Fruit fly (Drosophila melanogaster) whole organism, embryonic: ENCODE measurements around the gene CG14803.

ENCODE experiments used
- Ada2b ChIP-seq: fragments of 200-800 bp; sonication (Bioruptor generic); IDR thresholded peaks from 2 replicates; pipeline ENCODE4 v1.3.6; 2022; ENCODE audit warnings: missing biosample characterization, missing genetic modification characterization
- Antp ChIP-seq: fragments of 200-800 bp; sonication (Bioruptor generic); optimal IDR thresholded peaks from 3 replicates; lab custom pipeline; 2016; ENCODE audit warnings: missing biosample characterization, missing genetic modification characterization
- Bgb ChIP-seq: fragments of 200-800 bp; sonication (Bioruptor generic); IDR thresholded peaks from 2 replicates; pipeline ENCODE4 v1.3.6; 2022; ENCODE audit warnings: missing biosample characterization, missing genetic modification characterization; ENCODE audit not compliant: partially characterized antibody
- CG11504 ChIP-seq: fragments of 200-800 bp; sonication (Bioruptor generic); optimal IDR thresholded peaks from 3 replicates; lab custom pipeline; 2019; ENCODE audit warnings: missing biosample characterization, mild to moderate bottlenecking, missing genetic modification characterization, moderate library complexity
- CG12104 ChIP-seq: fragments of 200-800 bp; sonication (Bioruptor generic); optimal IDR thresholded peaks from 3 replicates; lab custom pipeline; 2016; ENCODE audit warnings: missing biosample characterization, missing genetic modification characterization
- CG12769 ChIP-seq: fragments of 200-800 bp; sonication (Bioruptor generic); optimal IDR thresholded peaks from 2 replicates; lab custom pipeline; 2019; ENCODE audit warnings: missing biosample characterization, mild to moderate bottlenecking, missing genetic modification characterization, moderate library complexity
- CG13624 ChIP-seq: fragments of 200-800 bp; sonication (Bioruptor generic); optimal IDR thresholded peaks from 2 replicates; lab custom pipeline; 2016; ENCODE audit warnings: missing biosample characterization, missing genetic modification characterization
- CG14441 ChIP-seq: fragments of 200-800 bp; sonication (Bioruptor generic); IDR thresholded peaks from 2 replicates; pipeline ENCODE4 v1.3.6; 2022; ENCODE audit warnings: missing biosample characterization, missing genetic modification characterization
- CG1529 ChIP-seq: fragments of 200-800 bp; sonication (Bioruptor generic); optimal IDR thresholded peaks from 3 replicates; lab custom pipeline; 2018; ENCODE audit warnings: missing biosample characterization, missing genetic modification characterization
- CG18599 ChIP-seq: fragments of 200-800 bp; sonication (Bioruptor generic); optimal IDR thresholded peaks from 3 replicates; lab custom pipeline; 2017; ENCODE audit warnings: missing biosample characterization, missing genetic modification characterization, mild to moderate bottlenecking, moderate library complexity, missing genetic modification reagents
- CG2678 ChIP-seq: fragments of 200-800 bp; sonication (Bioruptor generic); optimal IDR thresholded peaks from 3 replicates; lab custom pipeline; 2019; ENCODE audit warnings: missing biosample characterization, mild to moderate bottlenecking, missing genetic modification characterization, moderate library complexity
- CG32772 ChIP-seq: fragments of 200-800 bp; sonication (Bioruptor generic); IDR thresholded peaks from 2 replicates; pipeline ENCODE4 v1.3.6; 2022; ENCODE audit warnings: missing biosample characterization, missing genetic modification characterization
- CG3838 ChIP-seq: fragments of 200-800 bp; sonication (Bioruptor generic); optimal IDR thresholded peaks from 3 replicates; lab custom pipeline; 2016; ENCODE audit warnings: missing biosample characterization, missing genetic modification characterization
- CG43689 ChIP-seq: fragments of 200-800 bp; sonication (Bioruptor generic); IDR thresholded peaks from 2 replicates; pipeline ENCODE4 v1.3.6; 2022; ENCODE audit warnings: missing biosample characterization, missing genetic modification characterization
- CG4404 ChIP-seq: fragments of 200-800 bp; sonication (Bioruptor generic); IDR thresholded peaks from 2 replicates; pipeline ENCODE4 v1.3.6; 2022; ENCODE audit warnings: missing biosample characterization, missing genetic modification characterization
- CG7271 ChIP-seq: fragments of 200-800 bp; sonication (Bioruptor generic); optimal IDR thresholded peaks from 2 replicates; lab custom pipeline; 2018; ENCODE audit warnings: missing biosample characterization, mild to moderate bottlenecking, missing genetic modification characterization, moderate library complexity
- CG7839 ChIP-seq: fragments of 200-800 bp; sonication (Bioruptor generic); optimal IDR thresholded peaks from 3 replicates; lab custom pipeline; 2018; ENCODE audit warnings: missing biosample characterization, mild to moderate bottlenecking, missing genetic modification characterization, moderate library complexity
- CHES-1-like ChIP-seq: fragments of 200-800 bp; sonication (Bioruptor generic); optimal IDR thresholded peaks from 2 replicates; lab custom pipeline; 2016; ENCODE audit warnings: missing biosample characterization, missing genetic modification characterization
- CTCF ChIP-seq: fragments of 200-800 bp; sonication (Bioruptor generic); optimal IDR thresholded peaks from 2 replicates; lab custom pipeline; 2017; ENCODE audit warnings: missing biosample characterization, mild to moderate bottlenecking, missing genetic modification characterization, moderate library complexity
- Drgx ChIP-seq: fragments of 200-800 bp; sonication (Bioruptor generic); IDR thresholded peaks from 2 replicates; pipeline ENCODE4 v1.3.6; 2022; ENCODE audit warnings: missing biosample characterization, missing genetic modification characterization
- Gug ChIP-seq: fragments of 200-800 bp; sonication (Bioruptor generic); IDR thresholded peaks from 4 replicates; pipeline ENCODE4 v1.3.6; 2022; ENCODE audit warnings: missing biosample characterization, missing genetic modification characterization
- HLH3B ChIP-seq: fragments of 200-800 bp; sonication (Bioruptor generic); IDR thresholded peaks from 2 replicates; pipeline ENCODE4 v1.3.6; 2022; ENCODE audit warnings: missing biosample characterization, missing genetic modification characterization
- Hmr ChIP-seq: fragments of 200-800 bp; sonication (Bioruptor generic); optimal IDR thresholded peaks from 3 replicates; lab custom pipeline; 2017; ENCODE audit warnings: mild to moderate bottlenecking, missing biosample characterization, missing genetic modification reagents, missing genetic modification characterization
- Hmx ChIP-seq: fragments of 200-800 bp; sonication (Bioruptor generic); optimal IDR thresholded peaks from 2 replicates; lab custom pipeline; 2016; ENCODE audit warnings: missing biosample characterization, missing genetic modification characterization
- Med ChIP-seq: fragments of 200-800 bp; sonication (Bioruptor generic); peaks from one replicate; lab custom pipeline; 2016; ENCODE audit warnings: missing biosample characterization, missing genetic modification characterization, mild to moderate bottlenecking, inconsistent platforms, moderate library complexity
- Optix ChIP-seq: fragments of 200-800 bp; sonication (Bioruptor generic); IDR thresholded peaks from 3 replicates; pipeline ENCODE4 v1.3.6; 2022; ENCODE audit warnings: missing biosample characterization, missing genetic modification characterization
- Rfx ChIP-seq: fragments of 200-800 bp; sonication (Bioruptor generic); IDR thresholded peaks from 2 replicates; pipeline ENCODE4 v1.3.6; 2022; ENCODE audit warnings: missing biosample characterization, missing genetic modification characterization
- Trl ChIP-seq, 3 experiments: fragments of >200 bp in 2 of 3; fragments of 200-800 bp in 1 of 3; sonication (Bioruptor generic) in 1 of 3; optimal IDR thresholded peaks; 2 replicates in 1 of 3; 3 replicates in 2 of 3; lab custom pipeline; 2016 to 2017; ENCODE audit warnings: missing biosample characterization in 1 of 3, missing genetic modification characterization in 1 of 3
- Xrp1 ChIP-seq: fragments of 200-800 bp; sonication (Bioruptor generic); IDR thresholded peaks from 2 replicates; pipeline ENCODE4 v1.3.6; 2022; ENCODE audit warnings: missing biosample characterization, missing genetic modification characterization
- bab2 ChIP-seq: fragments of 200-800 bp; sonication (Bioruptor generic); optimal IDR thresholded peaks from 2 replicates; lab custom pipeline; 2016; ENCODE audit warnings: missing biosample characterization, missing genetic modification characterization
- bsh ChIP-seq, 2 experiments: fragments of 200-800 bp; sonication (Bioruptor generic); optimal IDR thresholded peaks; 2 replicates each; lab custom pipeline; 2017 to 2018; ENCODE audit warnings: mild to moderate bottlenecking in 2 of 2, missing biosample characterization in 2 of 2, missing genetic modification characterization in 2 of 2, moderate library complexity in 1 of 2
- cwo ChIP-seq: fragments of 200-800 bp; sonication (Bioruptor generic); optimal IDR thresholded peaks from 3 replicates; lab custom pipeline; 2017; ENCODE audit warnings: missing biosample characterization, missing genetic modification characterization, mild to moderate bottlenecking, moderate library complexity, missing genetic modification reagents
- dmrt99B ChIP-seq: fragments of 200-800 bp; sonication (Bioruptor generic); optimal IDR thresholded peaks from 2 replicates; lab custom pipeline; 2018; ENCODE audit warnings: missing biosample characterization, mild to moderate bottlenecking, missing genetic modification characterization, moderate library complexity
- esg ChIP-seq: fragments of 200-800 bp; sonication (Bioruptor generic); conservative IDR thresholded peaks from 2 replicates; pipeline ENCODE4 v1.3.6; 2022; ENCODE audit warnings: missing biosample characterization, missing genetic modification characterization
- gem ChIP-seq: fragments of 200-800 bp; sonication (Bioruptor generic); optimal IDR thresholded peaks from 2 replicates; lab custom pipeline; 2019; ENCODE audit warnings: missing biosample characterization, mild to moderate bottlenecking, missing genetic modification characterization, moderate library complexity
- grn ChIP-seq: fragments of 200-800 bp; sonication (Bioruptor generic); optimal IDR thresholded peaks from 3 replicates; lab custom pipeline; 2017; ENCODE audit warnings: missing biosample characterization, missing genetic modification characterization
- hkb ChIP-seq, 2 experiments: fragments of 200-800 bp in 1 of 2; fragments of >200 bp in 1 of 2; sonication (Bioruptor generic) in 1 of 2; IDR thresholded peaks in 1 of 2; optimal IDR thresholded peaks in 1 of 2; 2 replicates each; pipeline versions ENCODE4 v1.3.6 to Lab custom; 2017 to 2022; ENCODE audit warnings: missing biosample characterization in 1 of 2, missing genetic modification characterization in 1 of 2
- lmd ChIP-seq: fragments of 200-800 bp; sonication (Bioruptor generic); IDR thresholded peaks from 2 replicates; pipeline ENCODE4 v1.3.6; 2022; ENCODE audit warnings: missing biosample characterization, missing genetic modification characterization
- nom ChIP-seq: fragments of 200-800 bp; sonication (Bioruptor generic); optimal IDR thresholded peaks from 2 replicates; lab custom pipeline; 2017; ENCODE audit warnings: missing biosample characterization, missing genetic modification characterization, mild to moderate bottlenecking, moderate library complexity, missing genetic modification reagents
- org-1 ChIP-seq: fragments of 200-800 bp; sonication (Bioruptor generic); optimal IDR thresholded peaks from 2 replicates; lab custom pipeline; 2017; ENCODE audit warnings: missing biosample characterization, missing genetic modification characterization
- pnt ChIP-seq: fragments of 200-800 bp; sonication (Bioruptor generic); optimal IDR thresholded peaks from 3 replicates; lab custom pipeline; 2016; ENCODE audit warnings: missing biosample characterization, missing genetic modification characterization
- prd ChIP-seq, 3 experiments: fragments of >200 bp in 2 of 3; fragments of 200-800 bp in 1 of 3; sonication (Bioruptor generic) in 1 of 3; optimal IDR thresholded peaks in 2 of 3; IDR thresholded peaks in 1 of 3; 2 replicates in 2 of 3; 3 replicates in 1 of 3; pipeline versions ENCODE4 v1.3.6 to Lab custom; 2017 to 2022; ENCODE audit warnings: missing biosample characterization in 1 of 3, missing genetic modification characterization in 1 of 3
- row ChIP-seq: fragments of 200-800 bp; sonication (Bioruptor generic); IDR thresholded peaks from 3 replicates; pipeline ENCODE4 v1.3.6; 2022; ENCODE audit warnings: missing biosample characterization, missing genetic modification characterization
- slbo ChIP-seq: fragments of 200-800 bp; sonication (Bioruptor generic); IDR thresholded peaks from 2 replicates; pipeline ENCODE4 v1.3.6; 2022; ENCODE audit warnings: missing biosample characterization, missing genetic modification characterization

The CG14803 gene

dm6 chrX:1824610-1824948 lies 44.1 kb upstream of the CG14803 start (continued):
- TF ChIP-seq bsh (GFP tag; optimal IDR thresholded peaks at IDR 0.05; lab: Kevin White, UChicago) (peak in 1 of 2 experiments; percentile 31), dmrt99B (tag; lab: Kevin White, UChicago) (peak; percentile 29), Gug (GFP tag; lab: Robert Waterston, UW) (peak; percentile 12; the same call in 1 of the 4 replicates), CTCF (GFP tag; lab: Kevin White, UChicago) (no peak), Rfx (GFP tag; lab: Robert Waterston, UW) (peak; percentile 34; the same call in 1 of the 2 replicates), Xrp1 (peak; percentile 23; the same call in 1 of the 2 replicates), Hmx (GFP tag; lab: Kevin White, UChicago) (no peak), Bgb (GFP tag; lab: Robert Waterston, UW) (no peak), CG1529 (GFP tag; lab: Kevin White, UChicago) (no peak), CG12769 (tag; lab: Kevin White, UChicago) (peak; percentile 33), CG32772 (GFP tag; lab: Robert Waterston, UW) (peak; percentile 32; the same call in 1 of the 2 replicates), Med (GFP tag; lab: Kevin White, UChicago) (peak; percentile 58), Hmr (GFP tag; lab: Kevin White, UChicago) (peak; percentile 24), pnt (peak; percentile 4), Optix (0 out of 3 replicates have a peak, but pooled peaks have one; percentile 39), cwo (GFP tag; lab: Kevin White, UChicago) (peak; percentile 15), row (GFP tag; lab: Robert Waterston, UW) (peak; percentile 76), CG18599 (GFP tag; lab: Kevin White, UChicago) (peak; percentile 44), grn (GFP tag; lab: Kevin White, UChicago) (no peak), CG43689 (GFP tag; lab: Robert Waterston, UW) (no peak), CG14441 (GFP tag; lab: Robert Waterston, UW) (0 out of 2 replicates have a peak, but pooled peaks have one; percentile 33), slbo (GFP tag; lab: Robert Waterston, UW) (peak; percentile 37; the same call in 1 of the 2 replicates), Ada2b (peak; percentile 32; the same call in 1 of the 2 replicates), HLH3B (GFP tag; lab: Robert Waterston, UW) (peak; percentile 42; the same call in 1 of the 2 replicates), CG3838 (no peak), CG13624 (GFP tag; lab: Kevin White, UChicago) (peak; percentile 26), lmd (GFP tag; lab: Robert Waterston, UW) (peak; percentile 23; the same call in 1 of the 2 replicates), Antp (GFP tag; lab: Kevin White, UChicago) (peak; percentile 1), prd (optimal IDR thresholded peaks at IDR 0.05; lab: Kevin White, UChicago) (no peak), prd (GFP tag; IDR thresholded peaks at IDR 0.05; lab: Robert Waterston, UW) (peak; percentile 30; the same call in 1 of the 3 replicates), CHES-1-like (GFP tag; lab: Kevin White, UChicago) (peak; percentile 16), CG4404 (GFP tag; lab: Robert Waterston, UW) (no peak), Trl (optimal IDR thresholded peaks at IDR 0.05; lab: Kevin White, UChicago) (peak in 1 of 2 experiments; percentile 3), Trl (GFP tag; optimal IDR thresholded peaks at IDR 0.05; lab: Kevin White, UChicago) (no peak), hkb (optimal IDR thresholded peaks at IDR 0.05; lab: Kevin White, UChicago) (no peak), hkb (GFP tag; IDR thresholded peaks at IDR 0.05; lab: Robert Waterston, UW) (0 out of 2 replicates have a peak, but pooled peaks have one; percentile 13), CG7839 (tag; lab: Kevin White, UChicago) (peak; percentile 35), CG11504 (peak; percentile 9), gem (tag; lab: Kevin White, UChicago) (peak; percentile 25), CG7271 (no peak), CG12104 (GFP tag; lab: Kevin White, UChicago) (no peak), bab2 (peak; percentile 28), Drgx (peak; percentile 73), CG2678 (tag; lab: Kevin White, UChicago) (peak; percentile 22), nom (GFP tag; lab: Kevin White, UChicago) (peak; percentile 62), esg (GFP tag; lab: Robert Waterston, UW) (0 out of 2 replicates have a peak, but pooled peaks have one; percentile 9), org-1 (peak; percentile 4)
